Fruit fly (Drosophila melanogaster) whole organism, adult: Measurements from ENCODE around the gene Pop4.

Source experiments
- CG12768 ChIP-seq: fragments of 200-800 bp; sonication (Bioruptor generic); optimal IDR thresholded peaks from 2 replicates; lab custom pipeline; 2017; ENCODE audit warnings: missing biosample characterization, missing genetic modification characterization, mild to moderate bottlenecking, moderate library complexity, missing genetic modification reagents
- CG1620 ChIP-seq: fragments of 200-800 bp; sonication (Bioruptor generic); optimal IDR thresholded peaks from 2 replicates; lab custom pipeline; 2016; ENCODE audit warnings: missing biosample characterization, missing genetic modification characterization
- CG33017 ChIP-seq: fragments of 200-800 bp; sonication (Bioruptor generic); optimal IDR thresholded peaks from 2 replicates; lab custom pipeline; 2018; ENCODE audit warnings: missing biosample characterization, mild to moderate bottlenecking, missing genetic modification characterization, moderate library complexity
- CG7045 ChIP-seq: fragments of 200-800 bp; sonication (Bioruptor generic); optimal IDR thresholded peaks from 2 replicates; lab custom pipeline; 2017; ENCODE audit warnings: missing biosample characterization, mild to moderate bottlenecking, missing genetic modification characterization
- CG7101 ChIP-seq: fragments of 200-800 bp; sonication (Bioruptor generic); optimal IDR thresholded peaks from 2 replicates; lab custom pipeline; 2018; ENCODE audit warnings: missing biosample characterization, mild to moderate bottlenecking, missing genetic modification characterization, moderate library complexity
- Clk ChIP-seq: fragments of 200-800 bp; sonication (Bioruptor generic); optimal IDR thresholded peaks from 2 replicates; lab custom pipeline; 2017; ENCODE audit warnings: missing biosample characterization, missing genetic modification characterization
- Crg-1 ChIP-seq: fragments of 200-800 bp; sonication (Bioruptor generic); optimal IDR thresholded peaks from 2 replicates; lab custom pipeline; 2016; ENCODE audit warnings: missing biosample characterization, missing genetic modification characterization
- bab1 ChIP-seq: fragments of 200-800 bp; sonication (Bioruptor generic); optimal IDR thresholded peaks from 3 replicates; lab custom pipeline; 2019; ENCODE audit warnings: missing biosample characterization, mild to moderate bottlenecking, missing genetic modification characterization, moderate library complexity
- cic ChIP-seq: fragments of 200-800 bp; sonication (Bioruptor generic); optimal IDR thresholded peaks from 2 replicates; lab custom pipeline; 2017; ENCODE audit warnings: missing biosample characterization, mild to moderate bottlenecking, missing genetic modification characterization, moderate library complexity
- cnc ChIP-seq, 2 experiments: fragments of >200 bp; optimal IDR thresholded peaks; 2 replicates each; lab custom pipeline; 2017
- kay ChIP-seq: fragments of 200-800 bp; sonication (Bioruptor generic); peaks from one replicate; lab custom pipeline; 2016; ENCODE audit warnings: missing biosample characterization, missing genetic modification characterization, borderline replicate concordance
- ovo ChIP-seq: fragments of 200-800 bp; sonication (Bioruptor generic); optimal IDR thresholded peaks from 2 replicates; lab custom pipeline; 2016; ENCODE audit warnings: missing biosample characterization, missing genetic modification characterization
- pad ChIP-seq: fragments of 200-800 bp; sonication (Bioruptor generic); optimal IDR thresholded peaks from 3 replicates; lab custom pipeline; 2017; ENCODE audit warnings: missing biosample characterization, missing genetic modification characterization, mild to moderate bottlenecking, moderate library complexity, missing genetic modification reagents
- tj ChIP-seq: fragments of 200-800 bp; sonication (Bioruptor generic); optimal IDR thresholded peaks from 3 replicates; lab custom pipeline; 2017; ENCODE audit warnings: missing biosample characterization, mild to moderate bottlenecking, missing genetic modification characterization, moderate library complexity

- no peak for TF ChIP-seq CG12768 (GFP tag; lab: Kevin White, UChicago)
- TF ChIP-seq tj (GFP tag; lab: Kevin White, UChicago): no peak
- no peak for TF ChIP-seq Crg-1 (GFP tag; lab: Kevin White, UChicago)
- no peak for TF ChIP-seq cnc (optimal IDR thresholded peaks at IDR 0.05; lab: Kevin White, UChicago)
- TF ChIP-seq Clk (GFP tag; lab: Kevin White, UChicago): no peak
- no peak for TF ChIP-seq CG7101 (tag; lab: Kevin White, UChicago)
- TF ChIP-seq ovo (GFP tag; lab: Kevin White, UChicago): no peak
- no peak for TF ChIP-seq pad (GFP tag; lab: Kevin White, UChicago)
- no peak for TF ChIP-seq cic (GFP tag; lab: Kevin White, UChicago)
- no peak for TF ChIP-seq CG7045
- TF ChIP-seq bab1 (GFP tag; lab: Kevin White, UChicago): no peak
- TF ChIP-seq CG1620 (GFP tag; lab: Kevin White, UChicago): no peak
- TF ChIP-seq kay (GFP tag; lab: Kevin White, UChicago): no peak
- no peak for TF ChIP-seq CG33017 (tag; lab: Kevin White, UChicago)
Measured at dm6 chr3L:7949778-7950177, 28.7 kb downstream of the Pop4 start.
